Worm (Caenorhabditis elegans): ENCODE results near the gene F49E12.10.

DNA sequence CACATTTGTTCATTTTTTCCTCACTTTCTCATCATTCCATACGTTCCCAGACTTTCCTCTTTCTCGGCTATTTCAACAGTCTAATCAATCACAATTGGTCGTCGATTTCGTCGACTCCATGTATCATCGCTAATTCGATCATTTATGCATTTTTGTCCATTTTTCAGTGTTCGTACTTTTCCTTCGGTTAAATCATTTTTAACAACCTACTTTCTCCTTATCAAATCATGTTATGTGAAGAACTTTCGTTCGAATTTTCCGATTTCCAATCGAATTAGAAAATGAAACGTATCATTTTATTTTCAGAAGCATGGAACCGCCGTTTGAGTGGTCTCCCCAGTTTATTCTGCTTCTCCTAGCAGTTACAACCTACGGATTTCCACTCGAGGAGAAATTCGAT, 44.5 kb upstream of the F49E12.10 start, which contains the start of gene eff-1:
- TF ChIP-seq unc-62 (GFP tag; optimal IDR thresholded peaks at IDR 0.05) (no peak), mxl-1 (tag; optimal IDR thresholded peaks at IDR 0.05) (no peak), hrde-1 (tag; optimal IDR thresholded peaks at IDR 0.05; ENCODE audit: borderline replicate concordance) (no peak), nhr-27 (tag; optimal IDR thresholded peaks at IDR 0.05) (no peak), nfya-1 (tag; optimal IDR thresholded peaks at IDR 0.05; ENCODE audit: borderline replicate concordance, insufficient read depth) (no peak)

Measured in whole organism, young adult.